Worm (Caenorhabditis elegans) whole organism, L3 larva: ENCODE data around the gene frpr-3.

ENCODE experiments used
- R02D3.7 ChIP-seq: fragments of 150-350 bp; optimal IDR thresholded peaks from 2 replicates; lab custom pipeline; 2014; ENCODE audit warnings: missing biosample characterization, missing genetic modification characterization
- ZK546.5 ChIP-seq: sonication (generic microtip); optimal IDR thresholded peaks from 2 replicates; lab custom pipeline; 2017; ENCODE audit warnings: missing biosample characterization, missing genetic modification characterization
- aly-2 ChIP-seq: fragments of 150-350 bp; optimal IDR thresholded peaks from 2 replicates; lab custom pipeline; 2014; ENCODE audit warnings: missing biosample characterization, missing genetic modification characterization
- ceh-16 ChIP-seq: sonication (generic microtip); optimal IDR thresholded peaks from 2 replicates; lab custom pipeline; 2017; ENCODE audit warnings: missing biosample characterization, missing genetic modification characterization
- ceh-28 ChIP-seq: fragments of 150-350 bp; optimal IDR thresholded peaks from 2 replicates; lab custom pipeline; 2014; ENCODE audit warnings: missing biosample characterization, missing genetic modification reagents, missing genetic modification characterization
- daf-12 ChIP-seq: fragments of 150-350 bp; optimal IDR thresholded peaks from 2 replicates; lab custom pipeline; 2014; ENCODE audit warnings: missing biosample characterization, missing genetic modification reagents, missing genetic modification characterization
- egl-27 ChIP-seq: sonication (generic microtip); optimal IDR thresholded peaks from 4 replicates; lab custom pipeline; 2017; ENCODE audit warnings: missing biosample characterization, missing genetic modification reagents, missing genetic modification characterization
- egl-5 ChIP-seq: fragments of 150-350 bp; optimal IDR thresholded peaks from 2 replicates; lab custom pipeline; 2017; ENCODE audit warnings: missing biosample characterization, missing genetic modification reagents, missing genetic modification characterization, inconsistent platforms
- elt-1 ChIP-seq: fragments of 150-350 bp; optimal IDR thresholded peaks from 2 replicates; lab custom pipeline; 2014; ENCODE audit warnings: missing biosample characterization, missing genetic modification characterization
- elt-2 ChIP-seq: sonication (generic microtip); optimal IDR thresholded peaks from 2 replicates; lab custom pipeline; 2016; ENCODE audit warnings: missing genetic modification reagents, mild to moderate bottlenecking, missing genetic modification characterization, missing compliant biosample characterization
- elt-3 ChIP-seq, 3 experiments: fragments of 150-350 bp in 1 of 3; sonication (generic microtip) in 2 of 3; optimal IDR thresholded peaks; 2 replicates in 2 of 3; 4 replicates in 1 of 3; lab custom pipeline; 2014 to 2017; ENCODE audit warnings: missing biosample characterization in 3 of 3, missing genetic modification characterization in 3 of 3
- eor-1 ChIP-seq, 2 experiments: fragments of 150-350 bp; optimal IDR thresholded peaks; 2 replicates each; lab custom pipeline; 2014 to 2018; ENCODE audit warnings: missing biosample characterization in 2 of 2, missing genetic modification characterization in 2 of 2
- fkh-10 ChIP-seq: sonication (generic microtip); optimal IDR thresholded peaks from 2 replicates; lab custom pipeline; 2017; ENCODE audit warnings: missing biosample characterization, missing genetic modification reagents, missing genetic modification characterization
- fkh-2 ChIP-seq: fragments of 150-350 bp; optimal IDR thresholded peaks from 2 replicates; lab custom pipeline; 2014; ENCODE audit warnings: missing biosample characterization, missing genetic modification reagents, missing genetic modification characterization
- hmg-11 ChIP-seq: sonication (generic microtip); optimal IDR thresholded peaks from 2 replicates; lab custom pipeline; 2016; ENCODE audit warnings: missing genetic modification characterization, missing compliant biosample characterization
- lin-39 ChIP-seq: fragments of 150-350 bp; optimal IDR thresholded peaks from 2 replicates; lab custom pipeline; 2018; ENCODE audit warnings: missing biosample characterization, missing genetic modification reagents, missing genetic modification characterization
- lsy-12 ChIP-seq: sonication (generic microtip); optimal IDR thresholded peaks from 2 replicates; lab custom pipeline; 2016; ENCODE audit warnings: mild to moderate bottlenecking, missing genetic modification characterization, missing compliant biosample characterization
- mml-1 ChIP-seq: fragments of 150-350 bp; sonication (generic microtip); optimal IDR thresholded peaks from 3 replicates; lab custom pipeline; 2014; ENCODE audit warnings: missing biosample characterization, missing genetic modification characterization
- nfya-1 ChIP-seq: sonication (generic microtip); optimal IDR thresholded peaks from 2 replicates; lab custom pipeline; 2017; ENCODE audit warnings: missing genetic modification characterization, mild to moderate bottlenecking, missing compliant biosample characterization, antibody characterized with exemption, moderate library complexity; ENCODE audit not compliant: insufficient read depth
- nhr-11 ChIP-seq: fragments of 150-350 bp; optimal IDR thresholded peaks from 2 replicates; lab custom pipeline; 2014; ENCODE audit warnings: missing biosample characterization, missing genetic modification characterization
- nhr-23 ChIP-seq: fragments of 150-350 bp; optimal IDR thresholded peaks from 2 replicates; lab custom pipeline; 2014; ENCODE audit warnings: missing biosample characterization, missing genetic modification reagents, missing genetic modification characterization
- nhr-237 ChIP-seq: fragments of 150-350 bp; optimal IDR thresholded peaks from 2 replicates; lab custom pipeline; 2014; ENCODE audit warnings: missing biosample characterization, missing genetic modification characterization
- nhr-28 ChIP-seq: fragments of 150-350 bp; optimal IDR thresholded peaks from 2 replicates; lab custom pipeline; 2014; ENCODE audit warnings: missing biosample characterization, missing genetic modification characterization
- nhr-43 ChIP-seq: sonication (generic microtip); optimal IDR thresholded peaks from 2 replicates; lab custom pipeline; 2016; ENCODE audit warnings: mild to moderate bottlenecking, missing genetic modification characterization, missing compliant biosample characterization; ENCODE audit not compliant: poor library complexity, severe bottlenecking
- nhr-67 ChIP-seq: fragments of 150-350 bp; optimal IDR thresholded peaks from 2 replicates; lab custom pipeline; 2014; ENCODE audit warnings: missing biosample characterization, missing genetic modification characterization
- nhr-76 ChIP-seq: fragments of 150-350 bp; sonication (generic microtip); optimal IDR thresholded peaks from 5 replicates; lab custom pipeline; 2014; ENCODE audit warnings: missing biosample characterization, missing genetic modification characterization
- pha-4 ChIP-seq: fragments of 150-350 bp; optimal IDR thresholded peaks from 2 replicates; lab custom pipeline; 2014; ENCODE audit warnings: missing biosample characterization, missing genetic modification reagents, missing genetic modification characterization
- pqm-1 ChIP-seq: fragments of 150-350 bp; optimal IDR thresholded peaks from 2 replicates; lab custom pipeline; 2017; ENCODE audit warnings: missing biosample characterization, missing genetic modification characterization, inconsistent platforms
- skn-1 ChIP-seq: fragments of 150-350 bp; optimal IDR thresholded peaks from 2 replicates; lab custom pipeline; 2014; ENCODE audit warnings: missing biosample characterization, missing genetic modification characterization
- snpc-4 ChIP-seq: fragments of 150-350 bp; optimal IDR thresholded peaks from 2 replicates; lab custom pipeline; 2014; ENCODE audit warnings: missing biosample characterization, missing genetic modification characterization
- tbx-2 ChIP-seq: sonication (generic microtip); optimal IDR thresholded peaks from 2 replicates; lab custom pipeline; 2016; ENCODE audit warnings: mild to moderate bottlenecking, missing genetic modification characterization, missing compliant biosample characterization
- unc-39 ChIP-seq: sonication (generic microtip); optimal IDR thresholded peaks from 4 replicates; lab custom pipeline; 2017; ENCODE audit warnings: missing biosample characterization, missing genetic modification characterization
- unc-62 ChIP-seq: fragments of 150-350 bp; sonication (generic microtip); optimal IDR thresholded peaks from 4 replicates; lab custom pipeline; 2014; ENCODE audit warnings: missing biosample characterization, missing genetic modification reagents, missing genetic modification characterization
- zag-1 ChIP-seq: fragments of 150-350 bp; optimal IDR thresholded peaks from 2 replicates; lab custom pipeline; 2014; ENCODE audit warnings: missing biosample characterization, missing genetic modification characterization
- ztf-11 ChIP-seq: fragments of 150-350 bp; optimal IDR thresholded peaks from 2 replicates; lab custom pipeline; 2014; ENCODE audit warnings: missing biosample characterization, missing genetic modification characterization
- ztf-4 ChIP-seq: fragments of 150-350 bp; optimal IDR thresholded peaks from 2 replicates; lab custom pipeline; 2014; ENCODE audit warnings: missing biosample characterization, missing genetic modification characterization

Gene frpr-3

DNA sequence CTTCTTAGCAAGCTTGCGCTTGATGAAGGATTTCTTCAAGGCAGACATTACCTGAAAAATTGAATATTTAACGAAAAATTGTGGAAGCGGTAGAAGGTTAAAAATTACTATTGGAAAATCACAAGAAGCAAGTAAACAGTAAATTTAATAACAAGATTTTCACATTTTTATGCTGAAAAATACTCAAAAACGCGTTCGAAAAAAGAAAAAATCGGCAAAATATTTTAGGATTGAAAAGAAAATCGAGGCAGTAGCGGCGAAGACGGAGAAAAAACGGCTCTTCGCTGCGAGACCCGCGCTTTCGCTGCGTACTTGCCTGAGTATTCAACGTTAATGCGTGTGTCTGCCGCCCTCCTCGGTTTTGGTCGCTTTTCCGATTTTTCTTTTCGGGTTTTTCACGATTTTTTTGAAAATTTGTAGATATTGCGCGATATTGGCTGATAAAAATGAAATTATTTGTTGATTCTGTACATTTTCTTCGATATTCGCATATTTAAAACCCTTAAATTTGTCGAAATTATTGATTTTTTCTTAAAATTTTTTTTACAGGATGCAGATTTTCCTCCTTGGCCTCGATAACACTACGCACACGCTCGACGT is 5.1 kb downstream of the frpr-3 start, which contains the start of the genes rpl-39 and rps-30 (continued):
- no peak for TF ChIP-seq nhr-237 (tag; lab: Kevin White, UChicago)

DNA sequence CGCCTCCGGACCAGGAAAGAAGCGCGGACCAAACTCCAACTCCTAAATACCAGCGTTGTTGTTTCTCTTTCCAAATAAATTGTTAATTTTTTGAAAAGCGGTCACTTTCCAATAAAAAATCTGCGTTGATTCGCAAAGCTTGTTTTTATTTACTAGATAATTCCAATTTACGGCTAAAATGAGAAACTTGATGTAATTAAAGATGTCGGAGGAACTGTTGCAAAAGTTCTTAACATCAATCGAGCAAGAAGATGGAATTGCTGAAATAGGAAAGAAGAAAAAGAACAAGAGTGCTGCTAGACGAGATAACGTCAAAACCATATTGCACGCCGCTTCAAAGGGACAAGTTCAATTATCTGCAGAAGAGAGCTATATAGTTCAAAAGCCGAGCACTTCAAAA is 6.0 kb downstream of the frpr-3 start, which contains the start of gene C26F1.3:
Gene C26F1.3 (plus strand): TSS at position 203 of the 400 bp plus-strand sequence.
- TF ChIP-seq nhr-11 (tag; lab: Kevin White, UChicago) (no peak), egl-27 (tag; lab: Kevin White, UChicago) (no peak), nhr-76 (tag; lab: Kevin White, UChicago) (no peak), mml-1 (tag; lab: Kevin White, UChicago) (no peak), nhr-67 (no peak), lsy-12 (tag; lab: Kevin White, UChicago) (no peak), unc-39 (no peak), skn-1 (tag; lab: Kevin White, UChicago) (no peak), eor-1 (tag; optimal IDR thresholded peaks at IDR 0.05; lab: Kevin White, UChicago) (no peak), tbx-2 (tag; lab: Kevin White, UChicago) (no peak)

DNA sequence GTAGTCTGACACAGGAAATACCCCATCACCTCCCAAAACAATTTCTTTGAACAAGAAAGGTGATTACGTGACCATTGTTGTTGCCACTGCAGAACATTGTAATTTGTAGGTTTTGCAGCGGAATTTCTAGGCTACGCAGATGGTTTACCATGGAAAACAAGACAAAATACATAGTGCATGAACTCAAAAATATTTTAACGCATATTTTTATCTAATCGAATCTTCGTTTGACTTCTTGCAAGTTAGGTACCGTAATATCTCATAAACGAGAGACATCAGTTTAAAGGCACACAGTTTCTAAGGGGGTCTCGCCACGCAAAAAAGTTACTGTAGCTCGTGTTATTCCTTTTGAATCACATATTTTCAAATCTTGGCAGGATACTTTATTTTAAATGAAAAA is 7.9 kb downstream of the frpr-3 start:
- TF ChIP-seq unc-62 (GFP tag; lab: Kevin White, UChicago) (no peak), R02D3.7 (no peak), nhr-237 (tag; lab: Kevin White, UChicago) (no peak), zag-1 (no peak), nhr-76 (tag; lab: Kevin White, UChicago) (no peak)

DNA sequence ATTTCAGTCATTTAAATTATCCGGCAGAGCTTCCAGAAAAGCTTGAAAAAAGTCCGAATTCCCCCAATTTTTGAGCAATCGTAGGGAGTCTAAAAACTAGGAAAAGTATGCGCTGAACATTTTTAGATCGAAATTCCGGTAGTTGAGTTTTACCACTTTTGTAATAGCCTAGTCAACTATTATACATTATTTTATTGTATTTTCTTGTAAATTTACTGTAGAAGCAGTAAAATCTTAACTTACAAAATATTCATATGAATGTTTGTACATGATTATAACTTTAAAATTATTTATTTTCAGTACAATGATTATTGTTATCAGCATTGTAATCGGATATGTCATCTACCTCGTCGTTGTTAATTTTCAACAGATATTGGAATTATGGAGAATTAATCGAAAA is 10.4 kb downstream of the frpr-3 start, which contains the start of gene cyp-32A1:
Gene cyp-32A1 (plus strand): TSS at position 301 of the 400 bp plus-strand sequence.
- TF ChIP-seq daf-12 (no peak), nfya-1 (no peak), snpc-4 (tag; lab: Kevin White, UChicago) (no peak), nhr-28 (tag; lab: Kevin White, UChicago) (no peak), unc-39 (no peak), pqm-1 (tag; lab: Kevin White, UChicago) (no peak), elt-1 (tag; lab: Kevin White, UChicago) (no peak), fkh-2 (no peak), nhr-23 (tag; lab: Kevin White, UChicago) (no peak)

DNA sequence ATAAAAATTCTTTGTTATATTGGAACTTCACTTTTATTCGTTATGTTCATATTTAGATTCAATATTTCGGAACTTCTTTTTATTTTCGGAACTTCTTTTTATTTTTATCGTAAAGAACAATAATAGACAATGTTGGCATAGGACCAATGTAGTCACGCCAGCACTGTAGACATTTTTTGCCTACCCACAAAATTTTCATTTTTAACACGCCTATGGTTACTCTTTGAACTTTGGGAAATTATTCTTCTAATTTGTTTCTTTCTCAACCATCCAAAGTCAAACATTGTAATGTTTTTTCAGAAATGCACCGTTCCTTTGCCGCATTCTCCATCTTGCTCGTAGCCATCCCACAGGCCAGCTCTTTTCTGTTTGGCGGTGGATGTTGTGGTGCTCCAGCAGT is 14.1 kb downstream of the frpr-3 start, which contains the start of gene C26F1.1:
Gene C26F1.1 (plus strand): TSS at position 301 of the 400 bp plus-strand sequence.
- TF ChIP-seq ceh-28: no peak
- TF ChIP-seq fkh-10: no peak
- no peak for TF ChIP-seq elt-3 (tag; optimal IDR thresholded peaks at IDR 0.05; lab: Kevin White, UChicago)
- TF ChIP-seq ZK546.5 (tag; lab: Kevin White, UChicago): no peak
- no peak for TF ChIP-seq ceh-16 (tag; lab: Kevin White, UChicago)
- no peak for TF ChIP-seq pha-4
- no peak for TF ChIP-seq lin-39 (tag; lab: Kevin White, UChicago)
- no peak for TF ChIP-seq unc-62 (GFP tag; lab: Kevin White, UChicago)
- TF ChIP-seq elt-2: no peak
- no peak for TF ChIP-seq egl-5 (tag; lab: Kevin White, UChicago)
- TF ChIP-seq ztf-11 (tag; lab: Kevin White, UChicago): no peak
- TF ChIP-seq eor-1 (tag; optimal IDR thresholded peaks at IDR 0.05; lab: Kevin White, UChicago): no peak

DNA sequence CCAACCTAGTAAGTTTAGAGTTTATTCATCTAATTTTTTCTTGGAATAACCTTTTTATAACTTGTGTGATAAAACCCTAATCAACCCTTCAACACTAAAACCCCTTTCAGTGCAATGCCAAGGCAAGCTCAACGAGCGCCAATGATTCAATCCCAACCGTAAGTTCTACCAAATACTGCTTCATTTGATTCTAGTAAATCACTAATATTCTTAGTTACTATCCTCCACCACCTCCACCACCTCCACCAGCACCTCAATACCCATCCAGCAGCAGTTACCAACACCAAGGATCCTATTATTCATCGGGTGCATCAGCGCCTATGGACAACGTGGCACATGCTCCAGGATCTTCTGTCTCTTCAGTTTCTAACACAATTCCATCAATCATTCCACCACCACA is 14.8 kb downstream of the frpr-3 start:
- TF ChIP-seq egl-27 (tag; lab: Kevin White, UChicago) (no peak), eor-1 (tag; optimal IDR thresholded peaks at IDR 0.05; lab: Kevin White, UChicago) (no peak), unc-62 (GFP tag; lab: Kevin White, UChicago) (no peak), ztf-4 (tag; lab: Kevin White, UChicago) (no peak), nhr-11 (tag; lab: Kevin White, UChicago) (no peak), aly-2 (no peak), skn-1 (tag; lab: Kevin White, UChicago) (no peak), nhr-43 (tag; lab: Kevin White, UChicago) (no peak), ztf-11 (tag; lab: Kevin White, UChicago) (no peak), hmg-11 (tag; lab: Kevin White, UChicago) (no peak)
- TF ChIP-seq, all 47 proteins: peak for 0
